Fruit fly (Drosophila melanogaster) whole organism: ENCODE measurements around the gene Jhbp1.

ENCODE experiments used
- CG8478 ChIP-seq: fragments of >200 bp; optimal IDR thresholded peaks from 2 replicates; lab custom pipeline; 2018; ENCODE audit warnings: inconsistent platforms
- Dll ChIP-seq: fragments of >200 bp; optimal IDR thresholded peaks from 2 replicates; lab custom pipeline; 2017
- EcR ChIP-seq, 2 experiments: fragments of >200 bp; optimal IDR thresholded peaks; 2 replicates each; lab custom pipeline; 2017; ENCODE audit warnings: missing biosample characterization in 2 of 2, missing genetic modification characterization in 2 of 2, missing genetic modification reagents in 2 of 2
- pan ChIP-seq: fragments of >200 bp; optimal IDR thresholded peaks from 2 replicates; lab custom pipeline; 2017
- psq ChIP-seq: fragments of >200 bp; optimal IDR thresholded peaks from 2 replicates; lab custom pipeline; 2017
- usp ChIP-seq: fragments of >200 bp; optimal IDR thresholded peaks from 2 replicates; lab custom pipeline; 2017; ENCODE audit warnings: missing biosample characterization, missing genetic modification characterization, mixed read lengths

DNA sequence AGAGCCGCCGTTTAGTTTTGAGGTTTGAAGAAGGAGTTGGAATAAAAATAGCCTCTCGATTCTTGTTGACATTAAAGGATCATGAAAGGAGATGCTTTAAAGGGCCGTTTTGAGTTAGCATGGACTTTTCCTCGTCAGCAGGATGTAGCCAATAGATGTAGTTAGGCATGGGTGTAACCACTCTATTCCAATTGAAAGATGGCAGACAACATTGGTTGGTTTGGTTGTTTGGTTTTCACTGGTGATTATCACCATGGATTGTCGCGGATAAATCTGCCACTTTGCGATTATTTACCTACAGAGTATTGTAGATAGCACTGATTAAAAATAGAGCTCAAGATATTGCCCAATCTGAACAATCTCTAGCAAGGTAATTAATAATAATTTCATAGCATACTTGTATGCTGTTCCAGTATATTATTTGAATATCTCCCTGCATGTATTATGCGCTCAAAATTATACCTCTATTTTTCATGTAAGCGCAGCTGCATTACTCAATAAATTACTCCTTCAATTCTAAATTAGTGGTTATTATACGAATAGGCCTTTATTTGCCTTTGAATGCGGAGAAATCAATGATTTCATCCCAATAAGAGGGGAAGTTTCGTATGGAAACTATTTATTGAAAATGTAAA is 7.8 kb downstream of the Jhbp1 start:
- TF ChIP-seq psq (no peak), Dll (lab: Kevin White, UChicago) (no peak), usp (GFP tag; lab: Kevin White, UChicago) (no peak), EcR (GFP tag; optimal IDR thresholded peaks at IDR 0.05; lab: Kevin White, UChicago) (no peak), pan (lab: Kevin White, UChicago) (no peak), CG8478 (lab: Kevin White, UChicago) (no peak)
